Worm (Caenorhabditis elegans) whole organism, early embryonic: ENCODE data around the gene lpd-7.

Experiments
- B0310.2 ChIP-seq: sonication (generic microtip); optimal IDR thresholded peaks from 2 replicates; lab custom pipeline; 2016; ENCODE audit warnings: mild to moderate bottlenecking, missing genetic modification characterization, missing compliant biosample characterization
- aly-1 ChIP-seq: sonication (generic microtip); optimal IDR thresholded peaks from 2 replicates; lab custom pipeline; 2016; ENCODE audit warnings: missing genetic modification characterization, missing compliant biosample characterization
- ama-1 ChIP-seq: fragments of 150-350 bp; optimal IDR thresholded peaks from 2 replicates; lab custom pipeline; 2014
- ceh-13 ChIP-seq: fragments of 200-800 bp; sonication (Bioruptor generic); optimal IDR thresholded peaks from 2 replicates; lab custom pipeline; 2018; ENCODE audit warnings: mild to moderate bottlenecking, missing genetic modification characterization, missing compliant biosample characterization
- ceh-36 ChIP-seq: sonication (generic microtip); optimal IDR thresholded peaks from 2 replicates; lab custom pipeline; 2016; ENCODE audit warnings: missing genetic modification characterization, inconsistent platforms, missing compliant biosample characterization
- ets-7 ChIP-seq: sonication (generic microtip); optimal IDR thresholded peaks from 2 replicates; lab custom pipeline; 2016; ENCODE audit warnings: missing genotype, missing genetic modification characterization, missing compliant biosample characterization
- hmbx-1 ChIP-seq: sonication (generic microtip); optimal IDR thresholded peaks from 2 replicates; lab custom pipeline; 2016; ENCODE audit warnings: mild to moderate bottlenecking, missing genetic modification characterization, missing compliant biosample characterization
- hmg-4 ChIP-seq: fragments of 200-800 bp; sonication (Bioruptor generic); optimal IDR thresholded peaks from 2 replicates; lab custom pipeline; 2018; ENCODE audit warnings: mild to moderate bottlenecking, missing genetic modification characterization, missing compliant biosample characterization
- hnd-1 ChIP-seq: sonication (generic microtip); optimal IDR thresholded peaks from 2 replicates; lab custom pipeline; 2016; ENCODE audit warnings: missing genetic modification characterization, missing compliant biosample characterization
- tbx-37 ChIP-seq: fragments of 200-800 bp; sonication (Bioruptor generic); conservative IDR thresholded peaks from 2 replicates; pipeline ENCODE4 v1.3.6; 2022; ENCODE audit warnings: missing genetic modification reagents, missing genetic modification characterization, missing compliant biosample characterization

DNA sequence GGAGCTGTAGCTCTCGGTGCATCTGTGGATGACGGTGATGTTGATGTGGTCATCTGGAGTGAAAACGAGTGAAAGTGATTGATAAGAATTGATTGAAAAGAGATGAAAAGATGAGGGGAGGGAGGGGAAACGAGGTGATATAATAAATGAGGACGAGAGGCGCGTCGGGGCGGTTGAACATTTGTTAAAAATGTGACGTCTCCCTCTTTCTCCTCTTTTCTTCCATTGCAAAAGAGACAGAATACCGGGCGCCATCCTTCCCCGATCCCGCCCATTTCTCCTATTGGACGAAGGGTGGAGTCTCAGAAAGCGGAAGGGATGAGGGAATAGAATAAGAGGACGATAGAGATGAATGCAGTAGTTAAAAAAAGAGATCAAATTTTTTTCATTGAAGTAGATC lies 38.5 kb upstream of the lpd-7 start:
- TF ChIP-seq ceh-36 (tag; lab: Kevin White, UChicago) (no peak), ama-1 (no peak), ets-7 (tag; lab: Kevin White, UChicago) (no peak), B0310.2 (tag; lab: Kevin White, UChicago) (no peak), hmg-4 (GFP tag; lab: Kevin White, UChicago) (no peak), ceh-13 (GFP tag; lab: Kevin White, UChicago) (no peak), hnd-1 (tag; lab: Kevin White, UChicago) (no peak), aly-1 (tag; lab: Kevin White, UChicago) (no peak), tbx-37 (GFP tag; lab: Robert Waterston, UW) (no peak), hmbx-1 (tag; lab: Kevin White, UChicago) (no peak)
